Worm (Caenorhabditis elegans): Measurements from ENCODE around the gene K05F1.8.
"Not testable (repeated sequence)": the region's sequence is repeated elsewhere in the genome, so short reads cannot be mapped to it uniquely, and the experiment has no call there.

K05F1.8 gene

ce11 chrII:5781935-5782921 is 17.2 kb downstream of the K05F1.8 start, which contains the start of gene K05F1.6:
TSS of gene K05F1.6 (plus strand) at chrII:5782520.
- no peak for TF ChIP-seq unc-62 (GFP tag; optimal IDR thresholded peaks at IDR 0.05)

- no peak for TF ChIP-seq unc-62 (GFP tag; optimal IDR thresholded peaks at IDR 0.05)
These were observed 19.6 kb downstream of the K05F1.8 start for ce11 chrII:5779866-5780265.

ce11 chrII:5777372-5777771 is 22.1 kb downstream of the K05F1.8 start:
- no peak for TF ChIP-seq unc-62 (GFP tag; optimal IDR thresholded peaks at IDR 0.05)

ce11 chrII:5774879-5775278 is 24.6 kb downstream of the K05F1.8 start:
- no peak for TF ChIP-seq unc-62 (GFP tag; optimal IDR thresholded peaks at IDR 0.05)

ce11 chrII:5774120-5774519 is 25.3 kb downstream of the K05F1.8 start, which contains the start of the genes dmd-5 and F10C1.1:
TSS of gene dmd-5 (minus strand) at chrII:5774220.
TSS of gene F10C1.1 (plus strand) at chrII:5774229.
- no peak for TF ChIP-seq unc-62 (GFP tag; optimal IDR thresholded peaks at IDR 0.05)

- TF ChIP-seq unc-62 (GFP tag; optimal IDR thresholded peaks at IDR 0.05) = no peak
These were observed 26.8 kb downstream of the K05F1.8 start for ce11 chrII:5772547-5773142.

- no peak for TF ChIP-seq unc-62 (GFP tag; optimal IDR thresholded peaks at IDR 0.05)
These were observed 31.1 kb downstream of the K05F1.8 start for ce11 chrII:5768274-5768820.

ce11 chrII:5765318-5765717 is 34.1 kb downstream of the K05F1.8 start, which contains the start of gene ifb-1:
TSS of gene ifb-1 (plus strand) at chrII:5765618.
- no peak for TF ChIP-seq unc-62 (GFP tag; optimal IDR thresholded peaks at IDR 0.05)

ce11 chrII:5757656-5758055 is 41.8 kb downstream of the K05F1.8 start, which contains the start of the genes F10C1.3 and F10C1.23:
TSS of gene F10C1.3 (minus strand) at chrII:5757756.
TSS of gene F10C1.23 (plus strand) at chrII:5758040.
- TF ChIP-seq unc-62 (GFP tag; optimal IDR thresholded peaks at IDR 0.05) = not testable (repeated sequence)

- no peak for TF ChIP-seq unc-62 (GFP tag; optimal IDR thresholded peaks at IDR 0.05)
These were observed 45.3 kb downstream of the K05F1.8 start, which contains the start of gene F10C1.8 for ce11 chrII:5754168-5754567. TSS of gene F10C1.8 (plus strand) at chrII:5754468.

- TF ChIP-seq unc-62 (GFP tag; optimal IDR thresholded peaks at IDR 0.05) = no peak
These were observed 48.1 kb downstream of the K05F1.8 start for ce11 chrII:5751353-5751752.

ce11 chrII:5749733-5750238 is 49.7 kb downstream of the K05F1.8 start, which contains the start of gene ifb-2:
TSS of gene ifb-2 (plus strand) at chrII:5750188.
- TF ChIP-seq unc-62 (GFP tag; optimal IDR thresholded peaks at IDR 0.05) = no peak
